Worm (Caenorhabditis elegans): ENCODE data around the gene sra-8.

The sra-8 gene

ce11 chrII:9521570-9521969, 16.0 kb upstream of the sra-8 start, which contains the start of gene sra-1:
TSS of gene sra-1 (minus strand) at chrII:9521670.
- no peak for TF ChIP-seq nhr-237 (tag; optimal IDR thresholded peaks at IDR 0.05)
- TF ChIP-seq bed-3 (GFP tag; optimal IDR thresholded peaks at IDR 0.05) = no peak
- TF ChIP-seq tbx-8 (GFP tag; optimal IDR thresholded peaks at IDR 0.05) = no peak
- no peak for TF ChIP-seq cnd-1 (tag; optimal IDR thresholded peaks at IDR 0.05)

ce11 chrII:9522986-9523385, 14.5 kb upstream of the sra-8 start, which contains the start of gene AH6.17:
TSS of gene AH6.17 (plus strand) at chrII:9523170.
- no peak for TF ChIP-seq ham-2 (GFP tag; optimal IDR thresholded peaks at IDR 0.05)
- TF ChIP-seq blmp-1 (tag; optimal IDR thresholded peaks at IDR 0.05) = no peak
- TF ChIP-seq bed-3 (GFP tag; optimal IDR thresholded peaks at IDR 0.05) = no peak
- TF ChIP-seq pha-4 (tag; optimal IDR thresholded peaks at IDR 0.05) = no peak
- no peak for TF ChIP-seq drap-1 (GFP tag; optimal IDR thresholded peaks at IDR 0.05)
- no peak for TF ChIP-seq nhr-2 (tag; optimal IDR thresholded peaks at IDR 0.05)
- TF ChIP-seq unc-120 (tag; optimal IDR thresholded peaks at IDR 0.05; ENCODE audit: poor library complexity, severe bottlenecking) = no peak
- no peak for TF ChIP-seq tbx-8 (GFP tag; optimal IDR thresholded peaks at IDR 0.05)
- no peak for TF ChIP-seq lsy-2 (tag; optimal IDR thresholded peaks at IDR 0.05)
- TF ChIP-seq unc-62 (GFP tag; optimal IDR thresholded peaks at IDR 0.05) = no peak
- no peak for TF ChIP-seq elt-1 (tag; optimal IDR thresholded peaks at IDR 0.05; ENCODE audit: borderline replicate concordance, insufficient read depth)
- TF ChIP-seq cnd-1 (tag; optimal IDR thresholded peaks at IDR 0.05) = no peak
- TF ChIP-seq hlh-1 (tag; optimal IDR thresholded peaks at IDR 0.05) = no peak
- TF ChIP-seq ztf-11 (tag; optimal IDR thresholded peaks at IDR 0.05) = no peak
- no peak for TF ChIP-seq elt-3 (tag; optimal IDR thresholded peaks at IDR 0.05)
- no peak for TF ChIP-seq mls-2 (tag; optimal IDR thresholded peaks at IDR 0.05)
- TF ChIP-seq sem-2 (GFP tag; optimal IDR thresholded peaks at IDR 0.05) = no peak

DNA sequence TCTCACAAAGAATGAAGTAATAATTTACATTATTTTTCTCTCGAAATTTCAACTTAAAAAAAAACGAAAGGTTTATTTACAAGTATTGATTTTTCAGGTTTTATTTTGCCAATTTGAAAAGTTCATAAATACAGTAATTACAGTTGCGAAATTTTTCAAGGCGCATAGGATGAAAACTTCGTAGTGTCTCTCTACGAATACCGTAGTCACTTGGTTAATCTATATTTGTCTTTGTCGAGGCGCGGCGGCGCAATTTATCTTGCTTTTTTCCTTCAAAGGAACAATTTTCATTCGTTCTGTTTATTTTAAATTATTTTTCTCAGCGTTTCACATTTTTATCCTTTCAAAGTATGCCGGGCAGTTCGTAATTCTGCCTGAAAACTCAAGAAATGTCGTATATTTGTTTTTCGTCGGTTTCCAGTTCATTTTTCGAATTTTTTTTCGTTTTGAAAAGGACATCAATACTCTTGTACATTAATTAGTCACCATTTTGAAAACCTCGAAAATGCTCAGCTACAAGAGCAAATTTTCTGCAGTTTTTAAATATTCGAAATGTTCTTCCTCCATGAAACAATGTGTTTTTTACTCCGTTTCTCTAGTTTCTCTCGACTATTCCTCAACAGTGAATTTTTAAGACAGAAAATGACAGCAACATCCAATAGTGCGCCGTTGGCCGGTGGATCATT, 13.8 kb upstream of the sra-8 start, which contains the start of gene mex-6:
TSS of gene mex-6 (plus strand) at position 636 of the 686 bp plus-strand sequence.
- TF ChIP-seq unc-120 (tag; optimal IDR thresholded peaks at IDR 0.05; ENCODE audit: poor library complexity, severe bottlenecking) (no peak), unc-62 (GFP tag; optimal IDR thresholded peaks at IDR 0.05) (no peak), snpc-4 (tag; optimal IDR thresholded peaks at IDR 0.05) (no peak), pha-4 (tag; optimal IDR thresholded peaks at IDR 0.05) (no peak), flh-1 (GFP tag; optimal IDR thresholded peaks at IDR 0.05) (no peak), tbx-8 (GFP tag; optimal IDR thresholded peaks at IDR 0.05) (no peak), drap-1 (GFP tag; optimal IDR thresholded peaks at IDR 0.05) (no peak), lsy-2 (tag; optimal IDR thresholded peaks at IDR 0.05) (no peak), sptf-1 (tag; optimal IDR thresholded peaks at IDR 0.05) (no peak), nhr-237 (tag; optimal IDR thresholded peaks at IDR 0.05) (no peak)

DNA sequence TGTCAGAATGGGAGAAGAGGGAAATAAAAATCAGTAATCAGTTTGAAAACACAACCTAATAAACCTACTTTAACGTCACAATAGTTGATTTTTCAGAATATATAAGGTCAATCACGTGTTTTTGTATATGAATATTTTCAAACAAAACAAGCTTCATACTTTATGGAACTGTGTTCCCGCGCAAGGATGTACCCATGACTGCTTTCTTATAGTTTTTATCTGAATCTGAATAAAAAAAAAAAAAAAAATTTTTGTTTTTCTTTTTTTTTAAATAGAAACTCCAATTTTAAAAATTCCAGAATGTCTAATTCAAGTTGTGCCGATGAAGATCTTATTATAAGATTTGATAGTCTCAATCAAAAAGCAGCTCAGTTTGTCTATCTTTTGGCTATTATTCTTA, 9.0 kb upstream of the sra-8 start, which contains the start of gene sra-2:
TSS of gene sra-2 (plus strand) at position 301 of the 400 bp plus-strand sequence.
- no peak for TF ChIP-seq lin-13 (tag; optimal IDR thresholded peaks at IDR 0.05)
- no peak for TF ChIP-seq unc-39 (tag; optimal IDR thresholded peaks at IDR 0.05)
- TF ChIP-seq mep-1 (tag; optimal IDR thresholded peaks at IDR 0.05) = no peak
- no peak for TF ChIP-seq drap-1 (GFP tag; optimal IDR thresholded peaks at IDR 0.05)
- no peak for TF ChIP-seq mls-2 (tag; optimal IDR thresholded peaks at IDR 0.05)
- TF ChIP-seq ceh-83 (GFP tag; optimal IDR thresholded peaks at IDR 0.05) = no peak
- TF ChIP-seq ceh-43 (GFP tag; optimal IDR thresholded peaks at IDR 0.05) = no peak
- no peak for TF ChIP-seq bed-3 (GFP tag; optimal IDR thresholded peaks at IDR 0.05)
- no peak for TF ChIP-seq ham-2 (GFP tag; optimal IDR thresholded peaks at IDR 0.05)
- TF ChIP-seq lin-32 (GFP tag; optimal IDR thresholded peaks at IDR 0.05) = no peak
- TF ChIP-seq sem-2 (GFP tag; optimal IDR thresholded peaks at IDR 0.05) = no peak
- TF ChIP-seq nhr-28 (tag; optimal IDR thresholded peaks at IDR 0.05) = no peak
- TF ChIP-seq ztf-11 (tag; optimal IDR thresholded peaks at IDR 0.05) = no peak
- TF ChIP-seq nhr-237 (tag; optimal IDR thresholded peaks at IDR 0.05) = no peak
- no peak for TF ChIP-seq lsy-2 (tag; optimal IDR thresholded peaks at IDR 0.05)
- TF ChIP-seq ces-1 (GFP tag; optimal IDR thresholded peaks at IDR 0.05) = no peak

ce11 chrII:9532011-9532410, 5.5 kb upstream of the sra-8 start, which contains the start of gene sra-9:
TSS of gene sra-9 (plus strand) at chrII:9532311.
- TF ChIP-seq unc-62 (GFP tag; optimal IDR thresholded peaks at IDR 0.05) = no peak
- TF ChIP-seq ztf-11 (tag; optimal IDR thresholded peaks at IDR 0.05) = no peak
- TF ChIP-seq elt-3 (tag; optimal IDR thresholded peaks at IDR 0.05) = no peak
- TF ChIP-seq nhr-28 (tag; optimal IDR thresholded peaks at IDR 0.05) = no peak
